Worm (Caenorhabditis elegans) whole organism, dauer: ENCODE data around the gene F47B10.6.

Experiments used
- unc-62 ChIP-seq: sonication (generic microtip); optimal IDR thresholded peaks from 2 replicates; lab custom pipeline; 2017; ENCODE audit warnings: missing biosample characterization, missing genetic modification reagents, missing genetic modification characterization

The F47B10.6 gene

DNA sequence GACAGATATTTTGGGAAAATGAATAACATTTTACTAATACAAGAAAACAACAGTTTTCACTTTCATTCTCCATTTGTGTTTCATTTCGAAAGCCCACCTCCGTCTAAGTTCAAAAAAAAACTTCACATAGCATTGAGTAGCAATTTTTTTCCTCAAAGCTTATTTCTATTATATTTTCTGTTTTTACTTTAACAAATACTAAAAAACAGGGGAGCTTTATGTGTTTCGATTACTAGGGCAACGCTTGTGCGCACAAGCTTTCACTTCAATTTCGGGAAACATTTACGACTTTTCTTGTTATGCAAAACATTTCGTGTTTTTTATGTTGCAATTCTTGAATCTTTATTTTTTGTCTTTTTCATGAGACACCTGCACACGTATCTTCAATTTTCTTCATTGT, 2.4 kb upstream of the F47B10.6 start, which contains the start of gene T21E8.5:
T21E8.5 (plus strand) TSS at position 301 of the 400 bp plus-strand sequence.
- TF ChIP-seq unc-62 (GFP tag; lab: Kevin White, UChicago): no peak

DNA sequence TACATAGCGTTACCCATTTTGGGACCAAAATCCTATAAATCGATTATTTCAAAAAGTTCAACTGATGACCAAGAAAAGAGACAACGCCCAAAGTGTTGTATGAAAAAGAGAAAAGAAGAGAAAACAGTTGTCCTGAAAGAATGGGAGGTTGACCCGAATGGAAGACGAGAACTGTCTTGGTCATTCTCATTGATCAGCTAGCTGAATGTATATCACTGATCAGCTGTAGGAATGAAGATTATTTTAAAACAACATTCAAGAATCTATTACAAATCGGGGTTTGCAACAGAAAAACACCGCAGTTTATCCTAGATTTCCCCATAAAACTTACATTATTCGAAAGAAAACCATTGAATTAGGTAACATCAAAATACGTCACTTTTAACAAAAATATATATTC, 2.2 kb downstream of the F47B10.6 start, which contains the start of gene F47B10.5:
F47B10.5 (minus strand) TSS at position 101 of the 400 bp plus-strand sequence.
- no peak for TF ChIP-seq unc-62 (GFP tag; lab: Kevin White, UChicago)

DNA sequence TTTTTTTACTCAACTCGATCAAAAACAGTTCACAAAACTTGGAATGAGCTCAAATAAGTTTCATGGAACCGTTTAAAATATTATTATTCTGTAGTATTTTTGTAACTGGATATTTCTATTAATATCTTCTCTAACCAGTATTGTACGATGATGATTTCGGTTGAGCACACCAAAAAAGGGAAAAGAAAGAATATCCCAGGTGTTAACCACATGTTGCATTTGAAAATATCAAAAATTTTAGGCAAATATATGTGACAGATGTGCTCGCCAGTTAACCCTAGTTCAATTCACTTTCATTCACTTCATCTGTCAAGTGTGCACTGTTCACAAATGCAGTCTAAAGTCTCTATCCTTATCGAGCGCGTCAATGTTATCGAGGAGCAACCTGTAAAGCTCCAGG, 2.7 kb downstream of the F47B10.6 start, which contains the start of gene F47B10.4:
F47B10.4 (plus strand) TSS at position 301 of the 400 bp plus-strand sequence.
- TF ChIP-seq unc-62 (GFP tag; lab: Kevin White, UChicago): no peak

ce11 chrX:10891890-10892289, 3.6 kb downstream of the F47B10.6 start, which contains the start of gene F47B10.3:
Gene F47B10.3, plus strand, starts transcription at chrX:10892190.
- TF ChIP-seq unc-62 (GFP tag; lab: Kevin White, UChicago): no peak

DNA sequence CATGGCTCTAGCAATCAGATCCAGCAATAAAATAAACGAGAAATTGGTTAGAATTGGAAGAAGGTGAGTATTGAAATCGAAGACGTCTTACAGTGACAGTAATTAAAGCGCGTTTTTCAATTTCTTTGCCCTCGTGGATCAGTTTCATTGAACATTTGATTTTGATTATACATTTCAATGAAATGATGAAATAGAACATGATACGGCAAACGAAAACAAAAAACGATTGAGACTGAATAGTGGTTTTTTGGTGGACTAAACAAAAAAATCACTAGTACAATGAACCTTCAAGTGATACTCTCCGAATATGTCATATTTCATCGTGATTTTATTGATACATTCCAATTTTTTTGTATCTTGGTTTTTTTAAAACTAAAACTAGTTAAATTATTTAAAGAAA, 8.2 kb downstream of the F47B10.6 start, which contains the start of gene haly-1:
haly-1 (minus strand) TSS at position 101 of the 400 bp plus-strand sequence.
- TF ChIP-seq unc-62 (GFP tag; lab: Kevin White, UChicago): no peak

DNA sequence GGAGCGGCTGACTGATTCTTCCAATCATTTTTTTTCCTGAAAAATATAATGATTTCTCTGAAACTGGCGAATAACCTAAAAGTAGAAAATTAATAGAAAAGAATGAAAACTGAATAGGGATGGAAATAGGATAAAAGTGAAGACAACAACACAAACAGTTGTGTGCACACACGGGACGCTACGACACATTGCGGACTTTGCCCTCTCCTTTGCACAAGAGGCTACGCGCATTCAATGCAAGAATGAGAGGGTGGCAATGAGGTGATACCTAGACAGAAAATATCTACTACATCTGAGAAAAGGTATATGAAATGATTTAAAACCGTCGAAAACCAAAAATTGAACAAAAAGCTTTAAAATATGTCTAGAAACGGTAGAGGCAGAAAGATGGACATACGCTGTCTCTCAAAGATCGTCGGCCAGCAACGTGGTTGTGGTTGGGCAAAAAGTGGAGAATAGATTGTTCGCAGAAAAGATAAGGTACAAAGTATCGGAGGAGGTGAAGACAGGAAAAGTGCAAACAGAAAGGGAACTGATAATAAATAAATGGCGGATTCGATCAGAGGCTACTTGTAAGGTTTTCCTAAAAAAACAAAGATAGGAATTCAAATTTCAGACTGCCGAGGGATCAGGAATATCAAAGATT, 11.9 kb downstream of the F47B10.6 start, which contains the start of gene suca-1:
suca-1 (minus strand) TSS at position 36 of the 646 bp plus-strand sequence.
- no peak for TF ChIP-seq unc-62 (GFP tag; lab: Kevin White, UChicago)

ce11 chrX:10900952-10901351, 12.7 kb downstream of the F47B10.6 start:
- no peak for TF ChIP-seq unc-62 (GFP tag; lab: Kevin White, UChicago)

- TF ChIP-seq unc-62 (GFP tag; lab: Kevin White, UChicago): no peak
Measured at ce11 chrX:10901766-10902165, 13.5 kb downstream of the F47B10.6 start.

DNA sequence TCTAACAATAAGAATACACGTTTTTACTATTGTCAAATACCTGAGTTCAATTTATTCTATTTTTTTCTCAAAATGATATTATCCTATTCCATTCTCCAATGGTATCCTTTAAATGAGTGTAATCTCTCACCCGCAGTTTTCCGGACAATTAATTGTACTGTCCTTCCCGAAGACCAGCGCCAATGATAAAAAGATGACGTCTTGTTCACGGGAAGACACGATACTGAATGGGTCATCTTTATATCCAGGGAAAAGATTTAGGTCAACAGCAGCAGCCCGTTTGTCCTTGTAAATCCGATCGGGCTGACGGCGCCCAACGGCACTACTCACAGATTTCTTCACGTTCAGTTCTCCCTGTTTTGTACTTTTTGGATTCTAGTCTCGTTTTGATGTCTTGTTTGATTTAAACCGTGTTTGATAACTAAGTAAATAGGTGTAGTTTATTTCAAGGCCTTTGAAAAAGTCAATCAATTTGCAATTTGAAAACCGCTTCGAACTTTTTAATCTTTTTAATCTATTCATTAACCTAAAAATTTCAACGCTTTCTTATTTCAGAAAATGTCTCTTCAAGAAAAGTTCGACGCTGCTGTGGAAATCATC, 14.5 kb downstream of the F47B10.6 start, which contains the start of gene acbp-3:
acbp-3 (plus strand) TSS at position 550 of the 600 bp plus-strand sequence.
- TF ChIP-seq unc-62 (GFP tag; lab: Kevin White, UChicago): no peak

ce11 chrX:10903416-10903815, 15.1 kb downstream of the F47B10.6 start:
- no peak for TF ChIP-seq unc-62 (GFP tag; lab: Kevin White, UChicago)

ce11 chrX:10907418-10907817, 19.1 kb downstream of the F47B10.6 start:
- TF ChIP-seq unc-62 (GFP tag; lab: Kevin White, UChicago): no peak

DNA sequence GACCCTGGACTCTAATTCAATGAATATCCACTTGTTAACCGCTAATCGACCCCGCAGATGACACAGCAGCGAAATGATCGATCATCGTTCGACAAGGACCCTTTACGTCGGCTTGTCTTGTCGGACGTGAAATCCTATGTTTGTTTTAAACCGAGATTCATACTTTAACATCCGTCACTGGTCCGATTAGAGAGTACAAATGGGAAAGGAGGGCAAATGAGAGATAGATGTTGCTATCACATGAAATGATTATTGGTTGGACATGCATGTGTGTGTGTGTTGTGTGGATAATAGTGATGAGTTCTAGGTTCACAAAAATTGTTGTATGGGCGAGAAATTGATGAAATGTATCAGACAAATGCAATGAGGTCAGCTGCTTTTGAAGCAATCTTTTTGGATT, 21.4 kb downstream of the F47B10.6 start:
- TF ChIP-seq unc-62 (GFP tag; lab: Kevin White, UChicago): no peak

ce11 chrX:10910716-10911115, 22.4 kb downstream of the F47B10.6 start, which contains the start of gene F47B10.8:
Gene F47B10.8, minus strand, starts transcription at chrX:10910816.
- no peak for TF ChIP-seq unc-62 (GFP tag; lab: Kevin White, UChicago)

DNA sequence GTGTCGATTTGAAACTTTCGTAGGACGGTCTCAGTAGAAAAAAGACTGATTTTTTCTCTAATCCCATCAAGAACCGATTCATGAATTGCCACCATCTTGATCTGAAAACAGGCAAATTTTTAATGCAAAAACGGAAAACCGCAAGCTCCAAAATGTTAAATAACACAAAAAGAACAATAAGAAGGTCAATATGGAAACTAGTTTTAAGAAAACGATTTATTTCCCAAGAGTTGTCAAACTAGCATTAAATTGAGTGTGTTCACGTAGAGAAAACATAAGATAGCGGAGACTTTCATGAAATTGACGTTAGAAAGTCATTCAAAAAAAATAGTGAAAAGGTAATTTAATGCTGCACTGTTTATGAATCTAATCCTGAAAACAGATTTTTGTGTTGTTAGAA, 25.7 kb downstream of the F47B10.6 start, which contains the start of gene F47B10.9:
F47B10.9 (minus strand) TSS at position 101 of the 400 bp plus-strand sequence.
- TF ChIP-seq unc-62 (GFP tag; lab: Kevin White, UChicago): no peak

DNA sequence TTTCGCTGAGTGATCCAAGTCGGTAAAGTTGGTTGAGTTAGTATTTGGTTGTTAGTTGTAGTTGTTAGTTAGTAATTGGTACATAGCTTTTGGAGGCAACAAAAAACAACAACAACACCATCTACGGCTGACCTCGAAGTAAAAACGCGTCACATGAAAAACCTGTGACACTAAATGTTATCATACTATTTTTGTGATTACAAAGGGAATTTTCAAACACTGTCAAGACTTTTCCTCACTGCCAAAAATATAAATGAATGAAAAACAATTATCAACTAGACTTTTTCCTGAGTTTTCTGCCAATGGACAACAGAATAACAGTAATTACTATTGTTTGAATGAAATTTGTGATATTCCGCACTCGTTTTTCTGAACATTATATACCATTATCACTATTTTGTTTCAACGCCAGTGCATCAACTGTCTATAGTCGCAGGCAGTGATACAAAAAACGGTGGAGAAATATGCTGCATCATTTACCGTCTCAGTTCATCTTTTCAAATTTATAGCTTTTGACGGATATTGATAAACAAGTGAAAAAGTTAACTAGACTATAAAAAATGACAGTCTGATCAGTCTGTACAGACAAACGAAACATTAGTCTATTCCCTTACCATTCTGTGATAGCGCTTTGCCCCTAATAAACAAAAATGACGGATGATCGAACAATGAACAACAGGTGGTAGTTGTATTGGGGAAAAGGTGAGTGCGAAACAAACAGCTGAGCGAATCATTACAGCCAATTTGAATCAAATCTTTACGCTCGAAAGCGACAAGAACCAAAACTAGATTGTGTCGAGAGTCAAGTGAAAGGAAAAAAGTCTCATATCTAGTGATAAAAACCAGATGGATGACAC, 26.3 kb downstream of the F47B10.6 start:
- TF ChIP-seq unc-62 (GFP tag; lab: Kevin White, UChicago): no peak
